Worm (Caenorhabditis elegans): ENCODE results near the gene kgb-1.
A peak's percentile ranks its signal among the peaks of the same experiment; 100 is the strongest.

Gene kgb-1

DNA sequence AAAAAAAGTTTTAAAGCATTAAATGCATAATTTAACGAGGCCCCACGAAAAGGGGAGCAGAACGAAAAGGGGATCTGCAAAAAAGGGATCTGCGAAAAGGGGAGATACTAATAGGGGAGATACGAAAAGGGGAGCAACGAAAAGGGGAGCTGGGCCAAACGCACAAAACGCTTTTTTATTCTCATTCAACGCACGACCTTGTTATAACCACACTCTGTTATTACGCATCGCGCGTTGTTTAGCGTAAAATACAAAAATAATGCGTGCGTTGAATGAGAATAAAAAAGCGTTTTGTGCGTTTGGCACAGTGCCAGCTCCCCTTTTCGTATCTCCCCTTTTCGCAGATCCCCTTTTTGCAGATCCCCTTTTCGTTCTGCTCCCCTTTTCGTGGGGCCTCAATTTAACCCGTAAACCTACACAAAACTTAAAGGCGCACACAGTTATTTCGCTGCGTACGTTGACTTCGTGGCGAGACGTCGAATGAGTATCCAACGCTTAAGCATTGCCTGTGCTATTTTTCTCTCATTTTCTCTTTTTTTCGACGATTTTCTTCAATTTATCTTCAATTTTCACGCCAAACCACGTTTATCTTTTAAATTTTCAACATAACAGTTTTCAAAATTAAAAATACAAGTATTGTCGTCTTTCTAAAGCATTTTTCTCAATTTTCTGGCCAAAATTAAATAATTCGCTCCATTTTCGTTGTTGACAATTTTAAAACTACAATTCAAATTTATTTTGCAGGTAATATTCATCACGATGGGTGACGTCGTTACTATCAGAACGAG is 24.5 kb downstream of the kgb-1 start, which contains the start of gene rps-24 (continued):
- TF ChIP-seq F23B12.7 (tag; optimal IDR thresholded peaks at IDR 0.05; ENCODE audit: insufficient read depth) (peak; percentile 73), pbrm-1 (GFP tag; IDR thresholded peaks at IDR 0.05) (peak; percentile 97), B0019.2 (GFP tag; conservative IDR thresholded peaks at IDR 0.05) (peak; percentile 99), mcd-1 (GFP tag; IDR thresholded peaks at IDR 0.05) (peak; percentile 93), repo-1 (tag; optimal IDR thresholded peaks at IDR 0.05) (peak; percentile 61), rcor-1 (GFP tag; IDR thresholded peaks at IDR 0.05) (peak; percentile 97), egl-44 (GFP tag; IDR thresholded peaks at IDR 0.05) (peak; percentile 91), lsl-1 (GFP tag; optimal IDR thresholded peaks at IDR 0.05) (peak; percentile 78), ceh-91 (GFP tag; IDR thresholded peaks at IDR 0.05) (peak; percentile 97), akir-1 (GFP tag; optimal IDR thresholded peaks at IDR 0.05) (peak; percentile 40), D2030.7 (GFP tag; IDR thresholded peaks at IDR 0.05) (peak; percentile 100), lin-54 (GFP tag; optimal IDR thresholded peaks at IDR 0.05) (peak; percentile 85), xnd-1 (tag; optimal IDR thresholded peaks at IDR 0.05) (peak; percentile 6), atf-7 (tag; optimal IDR thresholded peaks at IDR 0.05) (peak; percentile 27), let-607 (tag; optimal IDR thresholded peaks at IDR 0.05) (peak in 1 of 2 experiments; percentile 38), Y53F4B.3 (GFP tag; IDR thresholded peaks at IDR 0.05) (peak; percentile 92), ceh-100 (GFP tag; IDR thresholded peaks at IDR 0.05) (peak; percentile 100), K11D2.4 (GFP tag; IDR thresholded peaks at IDR 0.05) (peak; percentile 96), ceh-40 (GFP tag; IDR thresholded peaks at IDR 0.05) (peak; percentile 53; the same call in 1 of the 2 replicates), ztf-25 (GFP tag; IDR thresholded peaks at IDR 0.05) (peak; percentile 99), aptf-2 (GFP tag; conservative IDR thresholded peaks at IDR 0.05) (peak; percentile 95), madf-6 (GFP tag; IDR thresholded peaks at IDR 0.05) (peak; percentile 87), F52B5.7 (tag; optimal IDR thresholded peaks at IDR 0.05) (peak; percentile 6), bed-2 (GFP tag; IDR thresholded peaks at IDR 0.05) (peak; percentile 97), cebp-2 (GFP tag; IDR thresholded peaks at IDR 0.05) (peak; percentile 59; the same call in 1 of the 2 replicates), ceh-58 (GFP tag; IDR thresholded peaks at IDR 0.05) (peak; percentile 91; the same call in 1 of the 2 replicates), gei-17 (GFP tag; optimal IDR thresholded peaks at IDR 0.05) (peak; percentile 35), nhr-80 (tag; optimal IDR thresholded peaks at IDR 0.05) (peak; percentile 83), ceh-27 (GFP tag; optimal IDR thresholded peaks at IDR 0.05) (peak; percentile 92), lin-40 (tag; optimal IDR thresholded peaks at IDR 0.05) (peak; percentile 93), attf-6 (GFP tag; IDR thresholded peaks at IDR 0.05) (peak; percentile 84; the same call in 1 of the 2 replicates), zim-3 (tag; optimal IDR thresholded peaks at IDR 0.05) (peak; percentile 75), C06A6.2 (GFP tag; conservative IDR thresholded peaks at IDR 0.05) (peak; percentile 93), egl-18 (GFP tag; IDR thresholded peaks at IDR 0.05) (0 out of 2 replicates have a peak, but pooled peaks have one; percentile 37), snpc-1.3 (tag; optimal IDR thresholded peaks at IDR 0.05; ENCODE audit: insufficient read depth) (peak; percentile 26), F33H1.4 (GFP tag; IDR thresholded peaks at IDR 0.05) (peak; percentile 99), snpc-3.4 (tag; optimal IDR thresholded peaks at IDR 0.05) (peak; percentile 49), Y79H2A.3 (GFP tag; conservative IDR thresholded peaks at IDR 0.05) (peak; percentile 91), tbp1 (GFP tag; optimal IDR thresholded peaks at IDR 0.05) (peak; percentile 71), F49E8.2 (tag; optimal IDR thresholded peaks at IDR 0.05; ENCODE audit: insufficient read depth) (peak; percentile 84), somi-1 (GFP tag; optimal IDR thresholded peaks at IDR 0.05) (peak; percentile 34), ztf-26 (tag; optimal IDR thresholded peaks at IDR 0.05) (peak; percentile 90), Y95B8A.8 (GFP tag; IDR thresholded peaks at IDR 0.05) (peak; percentile 99), Y53G8AR.9 (GFP tag; conservative IDR thresholded peaks at IDR 0.05) (peak; percentile 90), dox-1 (GFP tag; IDR thresholded peaks at IDR 0.05) (peak; percentile 99)

Data from whole organism, young adult.